Fruit fly (Drosophila melanogaster): Measurements from ENCODE around the gene Orc2.

Orc2 gene

dm6 chr3R:13984922-13985581 is 20.4 kb downstream of the Orc2 start:
- TF ChIP-seq EcR (GFP tag; optimal IDR thresholded peaks at IDR 0.05) (no peak), Dll (optimal IDR thresholded peaks at IDR 0.05) (no peak), usp (GFP tag; optimal IDR thresholded peaks at IDR 0.05) (no peak), CG8478 (optimal IDR thresholded peaks at IDR 0.05) (no peak), psq (optimal IDR thresholded peaks at IDR 0.05) (no peak), pan (optimal IDR thresholded peaks at IDR 0.05) (no peak)

dm6 chr3R:13986648-13987047 is 22.0 kb downstream of the Orc2 start:
- TF ChIP-seq pan (optimal IDR thresholded peaks at IDR 0.05): no peak
- no peak for TF ChIP-seq EcR (GFP tag; optimal IDR thresholded peaks at IDR 0.05)
- no peak for TF ChIP-seq psq (optimal IDR thresholded peaks at IDR 0.05)
- no peak for TF ChIP-seq Dll (optimal IDR thresholded peaks at IDR 0.05)
- no peak for TF ChIP-seq usp (GFP tag; optimal IDR thresholded peaks at IDR 0.05)

- TF ChIP-seq pan (optimal IDR thresholded peaks at IDR 0.05) (no peak), CG8478 (optimal IDR thresholded peaks at IDR 0.05) (no peak), Dll (optimal IDR thresholded peaks at IDR 0.05) (no peak), psq (optimal IDR thresholded peaks at IDR 0.05) (no peak), EcR (GFP tag; optimal IDR thresholded peaks at IDR 0.05) (no peak), usp (GFP tag; optimal IDR thresholded peaks at IDR 0.05) (no peak)
Observed at dm6 chr3R:13988923-13989436, 24.3 kb downstream of the Orc2 start.

dm6 chr3R:13989453-13989852 is 24.8 kb downstream of the Orc2 start:
- TF ChIP-seq usp (GFP tag; optimal IDR thresholded peaks at IDR 0.05): no peak
- TF ChIP-seq EcR (GFP tag; optimal IDR thresholded peaks at IDR 0.05): no peak
- TF ChIP-seq pan (optimal IDR thresholded peaks at IDR 0.05): no peak

DNA sequence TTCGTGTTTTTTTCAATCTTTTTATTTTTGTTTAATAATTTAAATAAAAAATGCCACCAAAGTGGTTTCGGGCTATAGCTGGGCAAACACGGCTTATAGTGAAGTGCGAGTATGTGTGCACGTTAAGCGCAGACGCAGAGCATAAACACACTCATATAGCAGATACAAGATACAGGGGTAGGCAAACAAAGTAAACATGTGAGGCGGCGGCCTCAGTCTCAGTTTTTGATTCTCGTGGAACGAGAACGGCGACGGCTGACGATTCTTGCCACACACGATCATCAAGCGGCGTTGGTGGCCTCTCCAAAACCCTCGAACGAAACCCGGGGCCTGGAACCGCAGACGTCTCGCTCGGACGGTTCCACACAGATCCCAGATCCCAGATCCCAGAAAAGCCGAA is 25.4 kb downstream of the Orc2 start:
- no peak for TF ChIP-seq EcR (GFP tag; optimal IDR thresholded peaks at IDR 0.05)
- TF ChIP-seq psq (optimal IDR thresholded peaks at IDR 0.05): no peak
- no peak for TF ChIP-seq Dll (optimal IDR thresholded peaks at IDR 0.05)
- no peak for TF ChIP-seq CG8478 (optimal IDR thresholded peaks at IDR 0.05)
- TF ChIP-seq usp (GFP tag; optimal IDR thresholded peaks at IDR 0.05): no peak
- TF ChIP-seq pan (optimal IDR thresholded peaks at IDR 0.05): no peak

dm6 chr3R:13992126-13992535 is 27.4 kb downstream of the Orc2 start:
- TF ChIP-seq psq (optimal IDR thresholded peaks at IDR 0.05) (no peak), usp (GFP tag; optimal IDR thresholded peaks at IDR 0.05) (no peak), Dll (optimal IDR thresholded peaks at IDR 0.05) (no peak), EcR (GFP tag; optimal IDR thresholded peaks at IDR 0.05) (no peak), CG8478 (optimal IDR thresholded peaks at IDR 0.05) (no peak), pan (optimal IDR thresholded peaks at IDR 0.05) (no peak)

DNA sequence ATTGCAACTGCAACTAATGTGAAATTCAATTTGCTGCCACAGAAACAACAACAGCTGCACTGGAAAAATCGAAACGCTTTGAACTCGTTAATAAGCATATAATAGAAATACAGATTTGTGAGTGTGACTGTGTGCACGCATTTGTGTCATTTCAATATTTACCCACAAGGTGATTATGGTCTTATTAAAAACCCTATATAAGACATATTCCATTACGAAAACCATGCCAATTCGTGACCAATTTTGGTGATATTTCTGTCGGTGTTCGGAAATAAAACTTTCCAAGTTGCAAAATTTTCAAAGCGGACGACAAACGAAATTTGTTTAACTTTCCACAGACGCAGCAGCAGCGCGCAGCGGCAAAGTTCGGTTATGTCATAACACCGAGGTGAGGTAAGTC is 30.7 kb downstream of the Orc2 start:
- no peak for TF ChIP-seq psq (optimal IDR thresholded peaks at IDR 0.05)
- no peak for TF ChIP-seq CG8478 (optimal IDR thresholded peaks at IDR 0.05)
- no peak for TF ChIP-seq usp (GFP tag; optimal IDR thresholded peaks at IDR 0.05)
- no peak for TF ChIP-seq pan (optimal IDR thresholded peaks at IDR 0.05)
- TF ChIP-seq Dll (optimal IDR thresholded peaks at IDR 0.05): no peak
- TF ChIP-seq EcR (GFP tag; optimal IDR thresholded peaks at IDR 0.05): no peak

- TF ChIP-seq psq (optimal IDR thresholded peaks at IDR 0.05) (no peak), usp (GFP tag; optimal IDR thresholded peaks at IDR 0.05) (no peak), Dll (optimal IDR thresholded peaks at IDR 0.05) (no peak), CG8478 (optimal IDR thresholded peaks at IDR 0.05) (no peak), EcR (GFP tag; optimal IDR thresholded peaks at IDR 0.05) (no peak), pan (optimal IDR thresholded peaks at IDR 0.05) (no peak)
Observed at dm6 chr3R:13995933-13996332, 31.2 kb downstream of the Orc2 start.

DNA sequence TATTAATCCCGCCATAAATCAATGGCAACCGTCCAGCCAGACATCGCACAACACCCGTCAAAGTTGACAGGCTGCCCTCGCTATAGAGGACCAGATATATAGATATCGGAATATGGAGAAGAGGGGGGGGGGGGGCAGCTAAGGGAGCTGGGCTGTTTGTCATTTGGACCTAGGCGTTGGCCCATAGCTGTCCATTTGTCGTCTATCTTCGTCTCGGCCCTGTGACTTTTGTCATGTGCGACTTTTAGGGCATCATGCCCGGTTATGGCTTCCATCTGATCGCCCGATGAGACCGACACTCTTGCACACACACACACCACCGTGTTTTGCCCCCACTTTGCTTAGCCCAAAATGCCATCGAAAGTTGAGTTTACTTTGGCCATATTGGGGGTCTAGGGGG is 33.1 kb downstream of the Orc2 start:
- TF ChIP-seq CG8478 (optimal IDR thresholded peaks at IDR 0.05) (no peak), Dll (optimal IDR thresholded peaks at IDR 0.05) (no peak), psq (optimal IDR thresholded peaks at IDR 0.05) (no peak), usp (GFP tag; optimal IDR thresholded peaks at IDR 0.05) (no peak)

- TF ChIP-seq psq (optimal IDR thresholded peaks at IDR 0.05): no peak
- TF ChIP-seq Dll (optimal IDR thresholded peaks at IDR 0.05): no peak
- no peak for TF ChIP-seq pan (optimal IDR thresholded peaks at IDR 0.05)
- no peak for TF ChIP-seq CG8478 (optimal IDR thresholded peaks at IDR 0.05)
- TF ChIP-seq EcR (GFP tag; optimal IDR thresholded peaks at IDR 0.05): no peak
- TF ChIP-seq usp (GFP tag; optimal IDR thresholded peaks at IDR 0.05): no peak
Observed at dm6 chr3R:13998162-13998561, 33.5 kb downstream of the Orc2 start.

DNA sequence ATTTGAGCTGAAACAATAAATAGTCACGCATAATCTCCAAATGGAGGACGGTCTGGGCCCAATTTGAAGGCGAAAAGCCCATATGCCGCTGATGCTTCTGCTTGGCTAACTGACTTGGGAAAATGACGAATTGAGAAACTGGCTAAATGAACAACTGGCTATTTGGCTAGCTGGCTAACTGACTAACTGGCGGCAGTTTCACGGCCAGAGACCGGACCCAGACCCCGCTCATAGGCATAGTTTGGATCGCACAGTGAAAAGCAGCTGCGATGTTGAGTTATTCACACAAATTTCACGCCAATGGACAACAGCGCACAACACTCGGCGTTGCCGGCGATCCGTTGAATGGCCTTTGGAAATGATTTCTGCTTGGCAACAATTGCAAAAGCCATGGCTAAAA is 33.9 kb downstream of the Orc2 start:
- no peak for TF ChIP-seq pan (optimal IDR thresholded peaks at IDR 0.05)
- no peak for TF ChIP-seq CG8478 (optimal IDR thresholded peaks at IDR 0.05)
- no peak for TF ChIP-seq usp (GFP tag; optimal IDR thresholded peaks at IDR 0.05)
- TF ChIP-seq EcR (GFP tag; optimal IDR thresholded peaks at IDR 0.05): no peak
- TF ChIP-seq psq (optimal IDR thresholded peaks at IDR 0.05): no peak
- TF ChIP-seq Dll (optimal IDR thresholded peaks at IDR 0.05): no peak

DNA sequence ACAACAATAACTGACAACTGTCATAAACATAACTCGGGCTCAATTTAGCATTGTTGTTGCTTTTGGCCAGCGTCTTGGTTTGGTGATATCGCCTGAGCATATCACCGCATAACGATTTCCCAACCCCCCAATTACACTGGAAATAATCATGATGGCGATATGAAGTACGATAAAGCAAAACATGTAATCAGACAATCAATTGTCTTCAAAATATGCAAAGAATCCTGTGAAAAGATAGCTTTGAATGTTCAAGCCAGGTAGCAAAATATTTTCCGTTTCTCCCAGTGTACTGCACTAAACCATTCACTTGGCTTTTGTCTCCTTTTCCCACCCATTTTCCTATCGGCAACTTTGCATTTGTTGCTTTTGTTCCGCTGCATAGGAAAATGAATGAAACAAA is 34.8 kb downstream of the Orc2 start:
- TF ChIP-seq Dll (optimal IDR thresholded peaks at IDR 0.05) (no peak), pan (optimal IDR thresholded peaks at IDR 0.05) (no peak), CG8478 (optimal IDR thresholded peaks at IDR 0.05) (no peak), usp (GFP tag; optimal IDR thresholded peaks at IDR 0.05) (no peak), EcR (GFP tag; optimal IDR thresholded peaks at IDR 0.05) (no peak), psq (optimal IDR thresholded peaks at IDR 0.05) (no peak)

Data from whole organism.